Fruit fly (Drosophila melanogaster): ENCODE data around the gene CG11911.

The CG11911 gene

DNA sequence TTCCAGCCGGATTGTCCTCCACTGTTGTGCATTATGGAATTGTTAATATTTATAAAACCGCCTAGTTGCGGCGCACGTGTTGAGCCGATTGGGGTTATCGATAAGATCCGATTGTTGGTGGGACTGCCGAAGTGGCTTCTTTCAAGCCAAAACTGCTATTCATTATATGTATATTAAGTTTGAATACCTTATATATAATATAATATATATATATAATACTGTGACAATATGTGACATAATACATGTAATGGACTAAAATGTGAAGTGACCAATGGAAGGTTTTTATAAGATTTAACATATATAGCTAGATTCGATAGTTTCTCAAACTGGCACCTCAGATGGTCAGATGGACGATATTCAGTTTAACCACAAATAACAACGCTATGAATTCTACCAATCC lies 47.4 kb downstream of the CG11911 start, which contains the start of the genes mbm and CG11555 (continued):
- TF ChIP-seq CG30431 (GFP tag; optimal IDR thresholded peaks at IDR 0.05) (no peak), org-1 (GFP tag; optimal IDR thresholded peaks at IDR 0.05) (no peak), zfh1 (GFP tag; IDR thresholded peaks at IDR 0.05) (no peak), pfk (GFP tag; optimal IDR thresholded peaks at IDR 0.05) (no peak), CG1024 (GFP tag; IDR thresholded peaks at IDR 0.05) (no peak), Mes4 (GFP tag; optimal IDR thresholded peaks at IDR 0.05) (no peak), pb (GFP tag; optimal IDR thresholded peaks at IDR 0.05) (no peak), sim (GFP tag; IDR thresholded peaks at IDR 0.05) (no peak), dmrt11E (tag; optimal IDR thresholded peaks at IDR 0.05) (peak; percentile 38), pros (GFP tag; optimal IDR thresholded peaks at IDR 0.05) (no peak), slbo (GFP tag; IDR thresholded peaks at IDR 0.05) (peak; percentile 25; the same call in 1 of the 2 replicates), CG33557 (GFP tag; optimal IDR thresholded peaks at IDR 0.05) (peak; percentile 24), Hey (tag; optimal IDR thresholded peaks at IDR 0.05) (no peak), Vsx1 (GFP tag; optimal IDR thresholded peaks at IDR 0.05) (no peak), inv (GFP tag; IDR thresholded peaks at IDR 0.05; ENCODE audit: partially characterized antibody) (no peak), emc (GFP tag; optimal IDR thresholded peaks at IDR 0.05) (no peak), Hr39 (optimal IDR thresholded peaks at IDR 0.05) (no peak), eyg (GFP tag; optimal IDR thresholded peaks at IDR 0.05) (no peak), sob (GFP tag; IDR thresholded peaks at IDR 0.05) (no peak), GATAe (GFP tag; conservative IDR thresholded peaks at IDR 0.05) (no peak), tgo (GFP tag; IDR thresholded peaks at IDR 0.05) (no peak), CG8089 (GFP tag; optimal IDR thresholded peaks at IDR 0.05) (no peak), CG8478 (optimal IDR thresholded peaks at IDR 0.05) (no peak), CG16779 (GFP tag; IDR thresholded peaks at IDR 0.05) (no peak), CG17328 (GFP tag; IDR thresholded peaks at IDR 0.05) (no peak), br (optimal IDR thresholded peaks at IDR 0.05) (no peak), fu2 (GFP tag; optimal IDR thresholded peaks at IDR 0.05) (no peak), caup (GFP tag; optimal IDR thresholded peaks at IDR 0.05; ENCODE audit: severe bottlenecking) (no peak), run (tag; optimal IDR thresholded peaks at IDR 0.05) (peak; percentile 36), CG3407 (GFP tag; optimal IDR thresholded peaks at IDR 0.05) (no peak), Lpt (GFP tag; optimal IDR thresholded peaks at IDR 0.05) (no peak), ind (GFP tag; optimal IDR thresholded peaks at IDR 0.05) (no peak), Atf3 (GFP tag; optimal IDR thresholded peaks at IDR 0.05) (no peak), Gsc (GFP tag; IDR thresholded peaks at IDR 0.05) (no peak), CG30403 (GFP tag; optimal IDR thresholded peaks at IDR 0.05) (peak; percentile 8), crol (GFP tag; IDR thresholded peaks at IDR 0.05) (no peak), bigmax (GFP tag; optimal IDR thresholded peaks at IDR 0.05) (peak; percentile 79), hbn (GFP tag; IDR thresholded peaks at IDR 0.05; ENCODE audit: partially characterized antibody) (0 out of 2 replicates have a peak, but pooled peaks have one; percentile 24), CG13123 (GFP tag; optimal IDR thresholded peaks at IDR 0.05) (no peak), kni (GFP tag; optimal IDR thresholded peaks at IDR 0.05) (no peak), Oaz (GFP tag; IDR thresholded peaks at IDR 0.05) (no peak), ro (GFP tag; IDR thresholded peaks at IDR 0.05) (no peak), sisA (GFP tag; IDR thresholded peaks at IDR 0.05) (no peak), CG8944 (GFP tag; optimal IDR thresholded peaks at IDR 0.05) (no peak), CG13424 (tag; optimal IDR thresholded peaks at IDR 0.05) (peak; percentile 48), odd (GFP tag; optimal IDR thresholded peaks at IDR 0.05) (no peak), psq (GFP tag; optimal IDR thresholded peaks at IDR 0.05) (no peak), NfI (GFP tag; optimal IDR thresholded peaks at IDR 0.05) (peak; percentile 24), CG6272 (GFP tag; IDR thresholded peaks at IDR 0.05) (no peak), CG4820 (GFP tag; optimal IDR thresholded peaks at IDR 0.05) (no peak), CG12155 (GFP tag; optimal IDR thresholded peaks at IDR 0.05) (no peak), TFAM (GFP tag; optimal IDR thresholded peaks at IDR 0.05) (no peak), CG17361 (GFP tag; IDR thresholded peaks at IDR 0.05) (peak; percentile 44; the same call in 1 of the 3 replicates), CG32532 (GFP tag; IDR thresholded peaks at IDR 0.05) (no peak)
